Fruit fly (Drosophila melanogaster): ENCODE measurements around the gene modSP.

The modSP gene

dm6 chr3R:16614241-16614640 is 41.2 kb downstream of the modSP start, which contains the start of gene CG10340 (continued):
- TF ChIP-seq CG16815 (GFP tag; optimal IDR thresholded peaks at IDR 0.05) (no peak), CG6765 (GFP tag; optimal IDR thresholded peaks at IDR 0.05) (no peak), HmgZ (tag; optimal IDR thresholded peaks at IDR 0.05) (peak; percentile 6), Dref (GFP tag; IDR thresholded peaks at IDR 0.05) (peak; percentile 89), bowl (GFP tag; IDR thresholded peaks at IDR 0.05) (no peak), CG32532 (GFP tag; IDR thresholded peaks at IDR 0.05) (0 out of 2 replicates have a peak, but pooled peaks have one; percentile 39), schlank (tag; optimal IDR thresholded peaks at IDR 0.05) (no peak), CG10979 (tag; optimal IDR thresholded peaks at IDR 0.05) (no peak), pnt (GFP tag; optimal IDR thresholded peaks at IDR 0.05) (no peak), CG9876 (GFP tag; optimal IDR thresholded peaks at IDR 0.05) (no peak), yki (optimal IDR thresholded peaks at IDR 0.05) (no peak), tll (GFP tag; optimal IDR thresholded peaks at IDR 0.05) (no peak), CG3163 (GFP tag; optimal IDR thresholded peaks at IDR 0.05) (no peak), Mrtf (GFP tag; IDR thresholded peaks at IDR 0.05) (no peak), lab (GFP tag; optimal IDR thresholded peaks at IDR 0.05) (no peak), Hr51 (GFP tag; optimal IDR thresholded peaks at IDR 0.05) (no peak), oc (tag; optimal IDR thresholded peaks at IDR 0.05) (no peak), CG7987 (GFP tag; optimal IDR thresholded peaks at IDR 0.05) (no peak), hbn (GFP tag; IDR thresholded peaks at IDR 0.05; ENCODE audit: partially characterized antibody) (peak; percentile 79), sens-2 (GFP tag; IDR thresholded peaks at IDR 0.05) (no peak), CHES-1-like (GFP tag; optimal IDR thresholded peaks at IDR 0.05) (no peak), slbo (GFP tag; IDR thresholded peaks at IDR 0.05) (peak; percentile 45; the same call in 1 of the 2 replicates), her (GFP tag; optimal IDR thresholded peaks at IDR 0.05) (no peak), CG42726 (GFP tag; IDR thresholded peaks at IDR 0.05; ENCODE audit: partially characterized antibody) (peak; percentile 75), ash1 (GFP tag; optimal IDR thresholded peaks at IDR 0.05) (no peak), CG13894 (tag; optimal IDR thresholded peaks at IDR 0.05) (no peak), Camta (GFP tag; optimal IDR thresholded peaks at IDR 0.05) (no peak), Poxn (GFP tag; IDR thresholded peaks at IDR 0.05) (no peak), CG9932 (GFP tag; IDR thresholded peaks at IDR 0.05) (no peak; the same call in 1 of the 2 replicates), pfk (GFP tag; optimal IDR thresholded peaks at IDR 0.05) (no peak), Trl (optimal IDR thresholded peaks at IDR 0.05) (no peak), Trl (GFP tag; optimal IDR thresholded peaks at IDR 0.05) (no peak), CG12769 (tag; optimal IDR thresholded peaks at IDR 0.05) (no peak), sim (GFP tag; IDR thresholded peaks at IDR 0.05) (no peak), Drgx (GFP tag; IDR thresholded peaks at IDR 0.05) (no peak), peb (GFP tag; IDR thresholded peaks at IDR 0.05) (no peak), Bgb (GFP tag; IDR thresholded peaks at IDR 0.05; ENCODE audit: partially characterized antibody) (peak; percentile 86), bcd (GFP tag; optimal IDR thresholded peaks at IDR 0.05) (no peak), CG3726 (GFP tag; IDR thresholded peaks at IDR 0.05) (no peak), Dip3 (GFP tag; optimal IDR thresholded peaks at IDR 0.05) (no peak), trem (tag; optimal IDR thresholded peaks at IDR 0.05) (peak; percentile 47), CG10366 (GFP tag; IDR thresholded peaks at IDR 0.05) (peak; percentile 12; the same call in 1 of the 2 replicates), chm (GFP tag; IDR thresholded peaks at IDR 0.05) (no peak), D (optimal IDR thresholded peaks at IDR 0.05) (no peak), D (GFP tag; optimal IDR thresholded peaks at IDR 0.05) (no peak), run (tag; optimal IDR thresholded peaks at IDR 0.05) (no peak), CG10959 (GFP tag; IDR thresholded peaks at IDR 0.05) (no peak), az2 (GFP tag; optimal IDR thresholded peaks at IDR 0.05) (no peak), BtbVII (GFP tag; optimal IDR thresholded peaks at IDR 0.05) (no peak), ken (GFP tag; IDR thresholded peaks at IDR 0.05) (no peak), vfl (GFP tag; optimal IDR thresholded peaks at IDR 0.05) (no peak), CG18476 (GFP tag; optimal IDR thresholded peaks at IDR 0.05) (no peak), Dip2 (GFP tag; IDR thresholded peaks at IDR 0.05) (no peak)
